Fruit fly (Drosophila melanogaster) whole organism, embryonic: ENCODE data around the gene Doc1.

Experiments used
- Abd-B ChIP-seq: fragments of 200-800 bp; sonication (Bioruptor generic); optimal IDR thresholded peaks from 2 replicates; lab custom pipeline; 2018; ENCODE audit warnings: missing biosample characterization, mild to moderate bottlenecking, missing genetic modification characterization, moderate library complexity
- Antp ChIP-seq: fragments of 200-800 bp; sonication (Bioruptor generic); optimal IDR thresholded peaks from 3 replicates; lab custom pipeline; 2016; ENCODE audit warnings: missing biosample characterization, missing genetic modification characterization
- Atf-2 ChIP-seq: fragments of 200-800 bp; sonication (Bioruptor generic); optimal IDR thresholded peaks from 2 replicates; lab custom pipeline; 2016; ENCODE audit warnings: missing biosample characterization, missing genetic modification characterization
- Atf3 ChIP-seq: fragments of 200-800 bp; sonication (Bioruptor generic); optimal IDR thresholded peaks from 3 replicates; lab custom pipeline; 2016; ENCODE audit warnings: missing biosample characterization, missing genetic modification characterization
- Bgb ChIP-seq: fragments of 200-800 bp; sonication (Bioruptor generic); IDR thresholded peaks from 2 replicates; pipeline ENCODE4 v1.3.6; 2022; ENCODE audit warnings: missing biosample characterization, missing genetic modification characterization; ENCODE audit not compliant: partially characterized antibody
- CG11695 ChIP-seq: fragments of 200-800 bp; sonication (Bioruptor generic); IDR thresholded peaks from 3 replicates; pipeline ENCODE4 v1.3.6; 2022; ENCODE audit warnings: missing biosample characterization, missing genetic modification characterization
- CG11723 ChIP-seq: fragments of 200-800 bp; sonication (Bioruptor generic); optimal IDR thresholded peaks from 2 replicates; lab custom pipeline; 2017; ENCODE audit warnings: missing biosample characterization, mild to moderate bottlenecking, missing genetic modification characterization
- CG12769 ChIP-seq: fragments of 200-800 bp; sonication (Bioruptor generic); optimal IDR thresholded peaks from 2 replicates; lab custom pipeline; 2019; ENCODE audit warnings: missing biosample characterization, mild to moderate bottlenecking, missing genetic modification characterization, moderate library complexity
- CG1602 ChIP-seq: fragments of 200-800 bp; sonication (Bioruptor generic); optimal IDR thresholded peaks from 3 replicates; lab custom pipeline; 2016; ENCODE audit warnings: missing biosample characterization, missing genetic modification characterization
- CG2678 ChIP-seq: fragments of 200-800 bp; sonication (Bioruptor generic); optimal IDR thresholded peaks from 3 replicates; lab custom pipeline; 2019; ENCODE audit warnings: missing biosample characterization, mild to moderate bottlenecking, missing genetic modification characterization, moderate library complexity
- CG2889 ChIP-seq: fragments of 200-800 bp; sonication (Bioruptor generic); IDR thresholded peaks from 3 replicates; pipeline ENCODE4 v1.3.6; 2022; ENCODE audit warnings: missing biosample characterization, missing genetic modification characterization
- CG33557 ChIP-seq: fragments of 200-800 bp; sonication (Bioruptor generic); optimal IDR thresholded peaks from 2 replicates; lab custom pipeline; 2019; ENCODE audit warnings: missing biosample characterization, mild to moderate bottlenecking, missing genetic modification characterization, moderate library complexity
- CG3726 ChIP-seq: fragments of 200-800 bp; sonication (Bioruptor generic); IDR thresholded peaks from 3 replicates; pipeline ENCODE4, ENCODE4 v1.3.6; 2022; ENCODE audit warnings: missing biosample characterization, missing genetic modification characterization
- CG3847 ChIP-seq: fragments of 200-800 bp; sonication (Bioruptor generic); IDR thresholded peaks from 2 replicates; pipeline ENCODE4 v1.3.6; 2022; ENCODE audit warnings: missing biosample characterization, missing genetic modification characterization
- CG4730 ChIP-seq: fragments of 200-800 bp; sonication (Bioruptor generic); IDR thresholded peaks from 2 replicates; pipeline ENCODE4 v1.3.6; 2022; ENCODE audit warnings: missing biosample characterization, missing genetic modification characterization
- CG4820 ChIP-seq: fragments of 200-800 bp; sonication (Bioruptor generic); optimal IDR thresholded peaks from 3 replicates; lab custom pipeline; 2016; ENCODE audit warnings: missing biosample characterization, missing genetic modification characterization
- CG7357 ChIP-seq: fragments of 200-800 bp; sonication (Bioruptor generic); IDR thresholded peaks from 3 replicates; pipeline ENCODE4 v1.3.6; 2022; ENCODE audit warnings: missing biosample characterization, missing genetic modification characterization
- CG7963 ChIP-seq: fragments of 200-800 bp; sonication (Bioruptor generic); IDR thresholded peaks from 3 replicates; pipeline ENCODE4 v1.3.6; 2022; ENCODE audit warnings: missing biosample characterization, missing genetic modification characterization; ENCODE audit not compliant: partially characterized antibody
- CG8281 ChIP-seq: fragments of 200-800 bp; sonication (Bioruptor generic); optimal IDR thresholded peaks from 2 replicates; lab custom pipeline; 2018; ENCODE audit warnings: missing biosample characterization, mild to moderate bottlenecking, missing genetic modification characterization, moderate library complexity
- CG8944 ChIP-seq: fragments of 200-800 bp; sonication (Bioruptor generic); optimal IDR thresholded peaks from 3 replicates; lab custom pipeline; 2016; ENCODE audit warnings: missing biosample characterization, missing genetic modification characterization
- CG9215 ChIP-seq: fragments of 200-800 bp; sonication (Bioruptor generic); IDR thresholded peaks from 2 replicates; pipeline ENCODE4 v1.3.6; 2022; ENCODE audit warnings: missing biosample characterization, missing genetic modification characterization
- CG9876 ChIP-seq: fragments of 200-800 bp; sonication (Bioruptor generic); optimal IDR thresholded peaks from 2 replicates; lab custom pipeline; 2016; ENCODE audit warnings: missing biosample characterization, missing genetic modification characterization
- CrebB ChIP-seq: fragments of 200-800 bp; sonication (Bioruptor generic); optimal IDR thresholded peaks from 3 replicates; lab custom pipeline; 2018; ENCODE audit warnings: missing biosample characterization, mild to moderate bottlenecking, missing genetic modification characterization
- Dip2 ChIP-seq: fragments of 200-800 bp; sonication (Bioruptor generic); IDR thresholded peaks from 2 replicates; pipeline ENCODE4 v1.3.6; 2022; ENCODE audit warnings: missing biosample characterization, missing genetic modification characterization
- E2f2 ChIP-seq: fragments of 200-800 bp; sonication (Bioruptor generic); IDR thresholded peaks from 2 replicates; pipeline ENCODE4 v1.3.6; 2022; ENCODE audit warnings: missing biosample characterization, missing genetic modification characterization
- Gsc ChIP-seq: fragments of 200-800 bp; sonication (Bioruptor generic); IDR thresholded peaks from 2 replicates; pipeline ENCODE4 v1.3.6; 2022; ENCODE audit warnings: missing biosample characterization, missing genetic modification characterization
- Lim3 ChIP-seq: fragments of 200-800 bp; sonication (Bioruptor generic); IDR thresholded peaks from 2 replicates; pipeline ENCODE4 v1.3.6; 2022; ENCODE audit warnings: missing biosample characterization, missing genetic modification characterization
- Mad ChIP-seq: fragments of 200-800 bp; sonication (Bioruptor generic); optimal IDR thresholded peaks from 2 replicates; lab custom pipeline; 2016; ENCODE audit warnings: missing biosample characterization, missing genetic modification characterization
- Mes4 ChIP-seq: fragments of 200-800 bp; sonication (Bioruptor generic); optimal IDR thresholded peaks from 2 replicates; lab custom pipeline; 2016; ENCODE audit warnings: missing biosample characterization, missing genetic modification characterization
- NFAT ChIP-seq: fragments of 200-800 bp; sonication (Bioruptor generic); IDR thresholded peaks from 2 replicates; pipeline ENCODE4 v1.3.6; 2022; ENCODE audit warnings: missing biosample characterization, missing genetic modification characterization
- Ssrp ChIP-seq: fragments of 200-800 bp; sonication (Bioruptor generic); optimal IDR thresholded peaks from 2 replicates; lab custom pipeline; 2018; ENCODE audit warnings: missing biosample characterization, mild to moderate bottlenecking, missing genetic modification characterization, moderate library complexity
- Tbp ChIP-seq: fragments of >200 bp; optimal IDR thresholded peaks from 2 replicates; lab custom pipeline; 2018; ENCODE audit warnings: missing biosample characterization, missing genetic modification characterization
- aop ChIP-seq: fragments of 200-800 bp; sonication (Bioruptor generic); IDR thresholded peaks from 2 replicates; pipeline ENCODE4 v1.3.6; 2022; ENCODE audit warnings: missing biosample characterization, missing genetic modification characterization
- bcd ChIP-seq: fragments of 200-800 bp; sonication (Bioruptor generic); optimal IDR thresholded peaks from 2 replicates; lab custom pipeline; 2017; ENCODE audit warnings: missing biosample characterization, mild to moderate bottlenecking, missing genetic modification characterization
- crp ChIP-seq, 2 experiments: fragments of 200-800 bp; sonication (Bioruptor generic); optimal IDR thresholded peaks; 2 replicates in 1 of 2; 3 replicates in 1 of 2; lab custom pipeline; 2017; ENCODE audit warnings: missing biosample characterization in 2 of 2, missing genetic modification characterization in 2 of 2, mild to moderate bottlenecking in 1 of 2, moderate library complexity in 1 of 2
- dm ChIP-seq: fragments of 200-800 bp; sonication (Bioruptor generic); optimal IDR thresholded peaks from 3 replicates; lab custom pipeline; 2016; ENCODE audit warnings: missing biosample characterization, missing genetic modification characterization
- esg ChIP-seq: fragments of 200-800 bp; sonication (Bioruptor generic); conservative IDR thresholded peaks from 2 replicates; pipeline ENCODE4 v1.3.6; 2022; ENCODE audit warnings: missing biosample characterization, missing genetic modification characterization
- fd64A ChIP-seq: fragments of 200-800 bp; sonication (Bioruptor generic); optimal IDR thresholded peaks from 3 replicates; lab custom pipeline; 2018; ENCODE audit warnings: missing biosample characterization, mild to moderate bottlenecking, missing genetic modification characterization
- gcm2 ChIP-seq: fragments of 200-800 bp; sonication (Bioruptor generic); optimal IDR thresholded peaks from 2 replicates; lab custom pipeline; 2016; ENCODE audit warnings: missing biosample characterization, missing genetic modification characterization
- gro ChIP-seq: fragments of 200-800 bp; sonication (Bioruptor generic); optimal IDR thresholded peaks from 2 replicates; lab custom pipeline; 2016; ENCODE audit warnings: missing biosample characterization, missing genetic modification characterization
- gt ChIP-seq: fragments of 200-800 bp; sonication (Bioruptor generic); IDR thresholded peaks from 2 replicates; pipeline ENCODE4 v1.3.6; 2022; ENCODE audit warnings: missing biosample characterization, missing genetic modification characterization
- kay ChIP-seq: fragments of 200-800 bp; sonication (Bioruptor generic); optimal IDR thresholded peaks from 2 replicates; lab custom pipeline; 2016; ENCODE audit warnings: missing biosample characterization, missing genetic modification characterization
- lbe ChIP-seq: fragments of 200-800 bp; sonication (Bioruptor generic); optimal IDR thresholded peaks from 2 replicates; lab custom pipeline; 2016; ENCODE audit warnings: missing biosample characterization, mild to moderate bottlenecking, missing genetic modification characterization
- pfk ChIP-seq: fragments of 200-800 bp; sonication (Bioruptor generic); optimal IDR thresholded peaks from 2 replicates; lab custom pipeline; 2018; ENCODE audit warnings: missing biosample characterization, mild to moderate bottlenecking, missing genetic modification characterization, moderate library complexity
- phol ChIP-seq: fragments of 200-800 bp; sonication (Bioruptor generic); optimal IDR thresholded peaks from 3 replicates; lab custom pipeline; 2018; ENCODE audit warnings: missing biosample characterization, mild to moderate bottlenecking, missing genetic modification characterization, moderate library complexity
- seq ChIP-seq: fragments of 200-800 bp; sonication (Bioruptor generic); IDR thresholded peaks from 2 replicates; pipeline ENCODE4 v1.3.6; 2022; ENCODE audit warnings: missing biosample characterization, missing genetic modification characterization
- slp2 ChIP-seq: fragments of 200-800 bp; sonication (Bioruptor generic); optimal IDR thresholded peaks from 2 replicates; lab custom pipeline; 2016; ENCODE audit warnings: missing biosample characterization, missing genetic modification characterization
- stc ChIP-seq: fragments of 200-800 bp; sonication (Bioruptor generic); IDR thresholded peaks from 2 replicates; pipeline ENCODE4 v1.3.6; 2022; ENCODE audit warnings: missing biosample characterization, missing genetic modification characterization
- tgo ChIP-seq: fragments of 200-800 bp; sonication (Bioruptor generic); IDR thresholded peaks from 3 replicates; pipeline ENCODE4 v1.3.6; 2022; ENCODE audit warnings: missing biosample characterization, missing genetic modification characterization
- yki ChIP-seq: fragments of >200 bp; optimal IDR thresholded peaks from 3 replicates; lab custom pipeline; 2018
- zfh1 ChIP-seq: fragments of 200-800 bp; sonication (Bioruptor generic); IDR thresholded peaks from 3 replicates; pipeline ENCODE4 v1.3.6; 2022; ENCODE audit warnings: missing biosample characterization, missing genetic modification characterization

Doc1 gene

DNA sequence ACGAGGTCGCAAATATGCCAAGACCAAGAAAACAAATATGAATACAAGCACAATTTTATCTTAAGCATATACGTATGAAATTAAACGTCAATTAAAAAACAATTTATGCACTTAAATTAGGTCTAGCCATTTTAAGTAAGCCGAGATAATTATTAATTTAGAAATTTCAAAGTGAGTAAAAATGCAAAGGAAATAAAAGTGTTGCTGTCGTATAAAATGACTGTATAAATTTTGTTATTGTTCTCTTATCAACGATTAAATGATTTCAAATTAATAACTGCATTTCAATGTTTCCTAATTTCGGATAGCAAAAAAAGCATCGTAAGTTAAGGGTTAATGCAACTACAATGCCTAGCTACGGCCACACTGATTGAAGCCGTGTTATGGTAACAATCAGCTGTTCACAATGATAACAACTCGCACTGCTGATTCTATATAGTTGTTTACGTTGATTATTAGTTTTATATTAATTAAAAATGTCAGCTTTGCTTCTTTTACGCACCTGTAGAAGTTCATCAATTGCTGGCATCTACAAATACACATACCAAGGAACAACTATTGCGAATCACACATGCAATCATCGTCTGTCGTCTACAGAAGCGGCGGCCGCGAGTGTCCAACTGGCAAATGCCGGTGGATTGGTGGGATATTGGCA is 31.7 kb downstream of the Doc1 start, which contains the start of the genes CG4911 and CG4942 (continued):
- TF ChIP-seq Atf-2 (GFP tag; lab: Kevin White, UChicago), result peak; percentile 66
- TF ChIP-seq slp2 (GFP tag; lab: Kevin White, UChicago), result peak; percentile 43
- TF ChIP-seq esg (GFP tag; lab: Robert Waterston, UW), result peak; percentile 44; the same call in 1 of the 2 replicates
- TF ChIP-seq crp (GFP tag; optimal IDR thresholded peaks at IDR 0.05; lab: Kevin White, UChicago), result peak; percentile 77 to 94
- peak; percentile 71 for TF ChIP-seq CG9215 (GFP tag; lab: Robert Waterston, UW)
- peak; percentile 14; the same call in 1 of the 3 replicates for TF ChIP-seq CG3726 (GFP tag; lab: Robert Waterston, UW)
- no peak for TF ChIP-seq Lim3 (GFP tag; lab: Robert Waterston, UW)
- peak; percentile 76 for TF ChIP-seq Ssrp (tag; lab: Kevin White, UChicago)
- no peak for TF ChIP-seq gcm2 (GFP tag; lab: Kevin White, UChicago)
- TF ChIP-seq CG9876 (GFP tag; lab: Kevin White, UChicago), result peak; percentile 60
- TF ChIP-seq CG3847 (GFP tag; lab: Robert Waterston, UW), result peak; percentile 84
- no peak for TF ChIP-seq Antp (GFP tag; lab: Kevin White, UChicago)
- peak; percentile 73 for TF ChIP-seq NFAT (GFP tag; lab: Robert Waterston, UW)
- peak; percentile 58 for TF ChIP-seq CG4820 (GFP tag; lab: Kevin White, UChicago)
- TF ChIP-seq CG2678, result peak; percentile 82
- no peak for TF ChIP-seq pfk (GFP tag; lab: Kevin White, UChicago)
- TF ChIP-seq E2f2 (GFP tag; lab: Robert Waterston, UW), result peak; percentile 28; the same call in 1 of the 2 replicates
- peak; percentile 59 for TF ChIP-seq Mad (GFP tag; lab: Kevin White, UChicago)
- peak; percentile 71 for TF ChIP-seq bcd
- TF ChIP-seq zfh1 (GFP tag; lab: Robert Waterston, UW), result peak; percentile 69; the same call in 2 of the 3 replicates
- TF ChIP-seq Gsc (GFP tag; lab: Robert Waterston, UW), result no peak
- TF ChIP-seq tgo (GFP tag; lab: Robert Waterston, UW), result peak; percentile 49; the same call in 1 of the 3 replicates
- peak; percentile 48 for TF ChIP-seq Mes4
- TF ChIP-seq CG8281 (tag; lab: Kevin White, UChicago), result peak; percentile 45
- peak; percentile 87 for TF ChIP-seq phol (tag; lab: Kevin White, UChicago)
- peak; percentile 75 for TF ChIP-seq CG1602 (GFP tag; lab: Kevin White, UChicago)
- TF ChIP-seq CG11695 (GFP tag; lab: Robert Waterston, UW), result no peak
- TF ChIP-seq CG8944, result peak; percentile 71
- 0 out of 3 replicates have a peak, but pooled peaks have one; percentile 6 for TF ChIP-seq CG2889 (GFP tag; lab: Robert Waterston, UW)
- peak; percentile 18; the same call in 1 of the 2 replicates for TF ChIP-seq CG4730
- TF ChIP-seq gro (GFP tag; lab: Kevin White, UChicago), result peak; percentile 56
- TF ChIP-seq kay (GFP tag; lab: Kevin White, UChicago), result no peak
- TF ChIP-seq fd64A (GFP tag; lab: Kevin White, UChicago), result no peak
- peak; percentile 18 for TF ChIP-seq dm (GFP tag; lab: Kevin White, UChicago)
- peak; percentile 17 for TF ChIP-seq CG11723 (GFP tag; lab: Kevin White, UChicago)
- peak; percentile 62 for TF ChIP-seq CG33557 (GFP tag; lab: Kevin White, UChicago)
- no peak for TF ChIP-seq Dip2 (GFP tag; lab: Robert Waterston, UW)
- TF ChIP-seq CG7963, result no peak
- TF ChIP-seq gt (GFP tag; lab: Robert Waterston, UW), result no peak
- TF ChIP-seq stc (GFP tag; lab: Robert Waterston, UW), result peak; percentile 9; the same call in 1 of the 2 replicates
- no peak for TF ChIP-seq CrebB
- peak; percentile 34 for TF ChIP-seq Abd-B (GFP tag; lab: Kevin White, UChicago)
- TF ChIP-seq Atf3 (GFP tag; lab: Kevin White, UChicago), result peak; percentile 43
- TF ChIP-seq lbe (GFP tag; lab: Kevin White, UChicago), result peak; percentile 18
- no peak for TF ChIP-seq aop (GFP tag; lab: Robert Waterston, UW)
- TF ChIP-seq yki, result no peak
- TF ChIP-seq seq, result peak; percentile 41; the same call in 1 of the 2 replicates
- TF ChIP-seq CG12769 (tag; lab: Kevin White, UChicago), result peak; percentile 61
- TF ChIP-seq Bgb (GFP tag; lab: Robert Waterston, UW), result 0 out of 2 replicates have a peak, but pooled peaks have one; percentile 7
- peak; percentile 58 for TF ChIP-seq Tbp (GFP tag; lab: Kevin White, UChicago)
- peak; percentile 66 for TF ChIP-seq CG7357 (GFP tag; lab: Robert Waterston, UW)
